Worm (Caenorhabditis elegans) whole organism, L3 larva: ENCODE measurements around the gene glb-6.

Source experiments
- R02D3.7 ChIP-seq: fragments of 150-350 bp; optimal IDR thresholded peaks from 2 replicates; lab custom pipeline; 2014; ENCODE audit warnings: missing biosample characterization, missing genetic modification characterization
- ama-1 ChIP-seq: fragments of 150-350 bp; optimal IDR thresholded peaks from 2 replicates; lab custom pipeline; 2018
- ceh-16 ChIP-seq: sonication (generic microtip); optimal IDR thresholded peaks from 2 replicates; lab custom pipeline; 2017; ENCODE audit warnings: missing biosample characterization, missing genetic modification characterization
- ceh-82 ChIP-seq: fragments of 150-350 bp; optimal IDR thresholded peaks from 2 replicates; lab custom pipeline; 2014; ENCODE audit warnings: missing biosample characterization, missing genetic modification characterization
- ceh-9 ChIP-seq: sonication (generic microtip); optimal IDR thresholded peaks from 2 replicates; lab custom pipeline; 2018; ENCODE audit warnings: missing biosample characterization, missing genetic modification characterization
- daf-12 ChIP-seq: fragments of 150-350 bp; optimal IDR thresholded peaks from 2 replicates; lab custom pipeline; 2014; ENCODE audit warnings: missing biosample characterization, missing genetic modification reagents, missing genetic modification characterization
- egl-5 ChIP-seq: fragments of 150-350 bp; optimal IDR thresholded peaks from 2 replicates; lab custom pipeline; 2017; ENCODE audit warnings: missing biosample characterization, missing genetic modification reagents, missing genetic modification characterization, inconsistent platforms
- elt-1 ChIP-seq: fragments of 150-350 bp; optimal IDR thresholded peaks from 2 replicates; lab custom pipeline; 2014; ENCODE audit warnings: missing biosample characterization, missing genetic modification characterization
- eor-1 ChIP-seq, 2 experiments: fragments of 150-350 bp; optimal IDR thresholded peaks; 2 replicates each; lab custom pipeline; 2014 to 2018; ENCODE audit warnings: missing biosample characterization in 2 of 2, missing genetic modification characterization in 2 of 2
- fkh-2 ChIP-seq: fragments of 150-350 bp; optimal IDR thresholded peaks from 2 replicates; lab custom pipeline; 2014; ENCODE audit warnings: missing biosample characterization, missing genetic modification reagents, missing genetic modification characterization
- fos-1 ChIP-seq: fragments of 150-350 bp; optimal IDR thresholded peaks from 2 replicates; lab custom pipeline; 2014; ENCODE audit warnings: missing biosample characterization, missing genetic modification characterization
- hmg-11 ChIP-seq: sonication (generic microtip); optimal IDR thresholded peaks from 2 replicates; lab custom pipeline; 2016; ENCODE audit warnings: missing genetic modification characterization, missing compliant biosample characterization
- lin-15B ChIP-seq: fragments of 150-350 bp; optimal IDR thresholded peaks from 2 replicates; lab custom pipeline; 2014; ENCODE audit warnings: missing biosample characterization, missing genetic modification characterization
- lin-39 ChIP-seq: fragments of 150-350 bp; optimal IDR thresholded peaks from 2 replicates; lab custom pipeline; 2018; ENCODE audit warnings: missing biosample characterization, missing genetic modification reagents, missing genetic modification characterization
- mdl-1 ChIP-seq: fragments of 150-350 bp; optimal IDR thresholded peaks from 2 replicates; lab custom pipeline; 2014; ENCODE audit warnings: missing biosample characterization, missing genetic modification characterization
- mml-1 ChIP-seq: fragments of 150-350 bp; sonication (generic microtip); optimal IDR thresholded peaks from 3 replicates; lab custom pipeline; 2014; ENCODE audit warnings: missing biosample characterization, missing genetic modification characterization
- nfya-1 ChIP-seq: sonication (generic microtip); optimal IDR thresholded peaks from 2 replicates; lab custom pipeline; 2017; ENCODE audit warnings: missing genetic modification characterization, mild to moderate bottlenecking, missing compliant biosample characterization, antibody characterized with exemption, moderate library complexity; ENCODE audit not compliant: insufficient read depth
- nhr-11 ChIP-seq: fragments of 150-350 bp; optimal IDR thresholded peaks from 2 replicates; lab custom pipeline; 2014; ENCODE audit warnings: missing biosample characterization, missing genetic modification characterization
- nhr-12 ChIP-seq: fragments of 150-350 bp; optimal IDR thresholded peaks from 2 replicates; lab custom pipeline; 2014; ENCODE audit warnings: missing biosample characterization, missing genetic modification characterization
- nhr-23 ChIP-seq: fragments of 150-350 bp; optimal IDR thresholded peaks from 2 replicates; lab custom pipeline; 2014; ENCODE audit warnings: missing biosample characterization, missing genetic modification reagents, missing genetic modification characterization
- nhr-237 ChIP-seq: fragments of 150-350 bp; optimal IDR thresholded peaks from 2 replicates; lab custom pipeline; 2014; ENCODE audit warnings: missing biosample characterization, missing genetic modification characterization
- nhr-25 ChIP-seq: sonication (generic microtip); optimal IDR thresholded peaks from 2 replicates; lab custom pipeline; 2017; ENCODE audit warnings: missing biosample characterization, missing genetic modification characterization
- nhr-28 ChIP-seq: fragments of 150-350 bp; optimal IDR thresholded peaks from 2 replicates; lab custom pipeline; 2014; ENCODE audit warnings: missing biosample characterization, missing genetic modification characterization
- nhr-43 ChIP-seq: sonication (generic microtip); optimal IDR thresholded peaks from 2 replicates; lab custom pipeline; 2016; ENCODE audit warnings: mild to moderate bottlenecking, missing genetic modification characterization, missing compliant biosample characterization; ENCODE audit not compliant: poor library complexity, severe bottlenecking
- nhr-67 ChIP-seq: fragments of 150-350 bp; optimal IDR thresholded peaks from 2 replicates; lab custom pipeline; 2014; ENCODE audit warnings: missing biosample characterization, missing genetic modification characterization
- pha-4 ChIP-seq: fragments of 150-350 bp; optimal IDR thresholded peaks from 2 replicates; lab custom pipeline; 2014; ENCODE audit warnings: missing biosample characterization, missing genetic modification reagents, missing genetic modification characterization
- pqm-1 ChIP-seq: fragments of 150-350 bp; optimal IDR thresholded peaks from 2 replicates; lab custom pipeline; 2017; ENCODE audit warnings: missing biosample characterization, missing genetic modification characterization, inconsistent platforms
- sea-2 ChIP-seq: fragments of 150-350 bp; sonication (generic microtip); optimal IDR thresholded peaks from 4 replicates; lab custom pipeline; 2014; ENCODE audit warnings: missing biosample characterization, missing genetic modification reagents, missing genetic modification characterization
- skn-1 ChIP-seq: fragments of 150-350 bp; optimal IDR thresholded peaks from 2 replicates; lab custom pipeline; 2014; ENCODE audit warnings: missing biosample characterization, missing genetic modification characterization
- snpc-4 ChIP-seq: fragments of 150-350 bp; optimal IDR thresholded peaks from 2 replicates; lab custom pipeline; 2014; ENCODE audit warnings: missing biosample characterization, missing genetic modification characterization
- tbx-2 ChIP-seq: sonication (generic microtip); optimal IDR thresholded peaks from 2 replicates; lab custom pipeline; 2016; ENCODE audit warnings: mild to moderate bottlenecking, missing genetic modification characterization, missing compliant biosample characterization
- unc-39 ChIP-seq: sonication (generic microtip); optimal IDR thresholded peaks from 4 replicates; lab custom pipeline; 2017; ENCODE audit warnings: missing biosample characterization, missing genetic modification characterization
- unc-62 ChIP-seq: fragments of 150-350 bp; sonication (generic microtip); optimal IDR thresholded peaks from 4 replicates; lab custom pipeline; 2014; ENCODE audit warnings: missing biosample characterization, missing genetic modification reagents, missing genetic modification characterization
- ztf-4 ChIP-seq: fragments of 150-350 bp; optimal IDR thresholded peaks from 2 replicates; lab custom pipeline; 2014; ENCODE audit warnings: missing biosample characterization, missing genetic modification characterization

glb-6 gene

DNA sequence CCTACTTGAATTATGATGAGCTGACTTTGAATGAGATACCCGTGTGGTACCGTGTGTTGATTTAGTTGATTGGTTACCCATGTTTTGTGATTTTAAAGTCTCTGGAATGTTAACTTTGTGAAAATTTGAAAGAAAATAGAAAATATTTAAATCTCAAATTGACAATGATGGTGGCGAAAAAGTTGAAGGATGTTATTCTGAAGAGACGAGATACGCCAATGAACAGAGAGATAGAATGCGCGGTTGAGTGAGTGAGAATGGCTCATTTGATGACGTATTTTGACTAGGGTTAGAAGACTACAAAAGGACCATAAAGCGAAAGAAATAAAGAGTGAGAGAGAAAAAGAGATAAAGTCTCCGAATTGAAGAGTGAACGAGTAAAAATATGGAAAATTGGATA, at the start of gene glb-6:
Gene glb-6, minus strand, starts transcription at position 101 of the 400 bp plus-strand sequence.
- TF ChIP-seq fkh-2 (tag; lab: Kevin White, UChicago) (no peak), egl-5 (tag; lab: Kevin White, UChicago) (no peak), tbx-2 (tag; lab: Kevin White, UChicago) (no peak), ceh-9 (no peak), fos-1 (tag; lab: Kevin White, UChicago) (no peak), ztf-4 (tag; lab: Kevin White, UChicago) (no peak), R02D3.7 (no peak), skn-1 (no peak)

DNA sequence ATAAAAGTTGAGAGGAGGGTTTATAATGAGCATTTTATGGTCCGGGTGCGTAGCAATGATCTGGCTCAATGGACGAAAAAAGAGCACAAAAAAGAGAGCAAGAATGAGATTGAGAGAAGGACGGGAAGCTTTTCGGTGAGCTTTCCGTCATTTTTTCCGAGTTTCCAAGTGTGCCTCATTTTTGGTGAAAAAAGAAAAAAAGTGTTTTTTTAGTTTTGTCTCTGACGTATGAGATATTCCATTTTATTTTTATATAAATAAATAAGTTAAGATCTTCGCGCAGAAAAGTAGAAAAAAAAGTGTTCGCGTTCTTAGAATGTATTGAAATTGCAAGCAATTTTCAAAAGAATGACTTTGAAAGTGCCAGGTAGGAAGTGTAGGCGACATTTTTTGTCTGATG, 49.7 kb upstream of the glb-6 start, which contains the start of gene memb-2:
Gene memb-2, minus strand, starts transcription at position 101 of the 400 bp plus-strand sequence.
- TF ChIP-seq mml-1 (no peak), ceh-9 (no peak), fos-1 (tag; lab: Kevin White, UChicago) (no peak), nhr-23 (tag; lab: Kevin White, UChicago) (no peak), egl-5 (tag; lab: Kevin White, UChicago) (peak; percentile 21), ama-1 (lab: Kevin White, UChicago) (no peak)

DNA sequence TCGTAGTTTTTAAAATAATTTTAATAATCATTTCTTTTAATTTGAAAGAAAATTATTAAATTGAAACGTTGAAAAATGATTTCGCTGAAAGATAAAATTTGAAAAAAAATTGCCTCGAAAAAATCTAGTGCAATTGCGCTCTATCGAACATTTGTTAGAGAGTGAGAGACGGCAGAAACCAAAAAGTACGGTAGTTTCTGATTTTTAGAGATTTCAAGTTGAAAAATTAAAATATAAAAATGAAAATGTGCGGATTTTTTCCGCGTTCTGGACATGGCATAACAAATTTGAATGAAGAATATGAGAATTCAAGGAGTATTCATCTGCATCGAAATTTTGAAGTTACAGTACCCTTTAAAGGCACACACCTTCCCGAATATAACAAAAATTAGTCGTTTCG, 49.0 kb upstream of the glb-6 start:
- no peak for TF ChIP-seq hmg-11 (tag; lab: Kevin White, UChicago)
- no peak for TF ChIP-seq pqm-1 (tag; lab: Kevin White, UChicago)
- no peak for TF ChIP-seq lin-39
- TF ChIP-seq pha-4 (tag; lab: Kevin White, UChicago), result peak; percentile 39
- TF ChIP-seq nhr-67, result no peak
- TF ChIP-seq sea-2, result no peak
- no peak for TF ChIP-seq daf-12
- TF ChIP-seq nfya-1 (tag; lab: Kevin White, UChicago), result peak; percentile 27
- no peak for TF ChIP-seq snpc-4 (tag; lab: Kevin White, UChicago)
- TF ChIP-seq elt-1 (tag; lab: Kevin White, UChicago), result no peak

DNA sequence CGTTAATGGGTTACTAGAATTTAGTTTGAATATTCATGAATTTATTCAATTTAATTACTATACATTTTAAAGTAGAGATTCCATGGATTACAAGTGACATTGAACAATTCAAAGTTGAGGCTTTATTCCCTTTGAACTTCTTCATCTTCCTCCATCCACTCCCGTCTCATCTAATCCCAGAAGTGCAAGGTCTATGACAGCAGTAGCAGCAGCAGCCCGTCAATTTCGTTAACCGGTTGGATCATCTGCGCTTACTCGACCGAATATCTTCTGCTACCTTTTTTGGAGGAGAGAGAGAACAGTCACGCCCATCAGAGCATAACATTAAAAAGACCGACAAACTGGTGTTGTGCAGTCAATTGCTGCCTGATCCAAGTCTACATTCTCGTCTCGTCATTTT, 47.0 kb upstream of the glb-6 start, which contains the start of gene M03E7.2:
Gene M03E7.2, plus strand, starts transcription at position 301 of the 400 bp plus-strand sequence.
- no peak for TF ChIP-seq nhr-23 (tag; lab: Kevin White, UChicago)
- TF ChIP-seq unc-39, result no peak
- no peak for TF ChIP-seq mml-1
- no peak for TF ChIP-seq ama-1 (lab: Kevin White, UChicago)
- TF ChIP-seq nhr-28 (tag; lab: Kevin White, UChicago), result no peak
- TF ChIP-seq egl-5 (tag; lab: Kevin White, UChicago), result no peak
- TF ChIP-seq nhr-11 (tag; lab: Kevin White, UChicago), result no peak
- TF ChIP-seq mdl-1, result no peak
- no peak for TF ChIP-seq R02D3.7
- TF ChIP-seq lin-15B (tag; lab: Kevin White, UChicago), result no peak
- no peak for TF ChIP-seq nhr-237
- no peak for TF ChIP-seq hmg-11 (tag; lab: Kevin White, UChicago)
- TF ChIP-seq elt-1 (tag; lab: Kevin White, UChicago), result no peak
- no peak for TF ChIP-seq nhr-12 (tag; lab: Kevin White, UChicago)

DNA sequence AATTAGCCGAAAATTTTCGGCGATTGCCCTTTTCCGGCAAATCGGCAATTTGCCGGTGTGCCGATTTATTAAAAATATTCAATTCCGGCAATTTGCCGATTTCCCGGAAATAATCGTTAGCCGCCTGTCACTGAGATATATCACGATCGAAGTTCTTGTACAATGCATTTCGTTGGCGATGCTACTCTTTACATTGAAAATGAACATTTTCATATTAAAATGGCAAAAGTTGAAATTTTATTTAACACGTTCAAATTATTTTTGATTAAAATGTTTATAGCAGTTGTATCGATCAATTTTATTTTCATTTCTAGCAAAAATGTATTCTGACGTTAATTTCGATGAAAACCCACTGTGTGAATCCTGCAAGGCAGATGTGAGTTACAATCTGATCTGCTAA, 44.4 kb upstream of the glb-6 start, which contains the start of gene M03E7.3:
Gene M03E7.3, plus strand, starts transcription at position 301 of the 400 bp plus-strand sequence.
- TF ChIP-seq daf-12 (no peak), ceh-16 (tag; lab: Kevin White, UChicago) (no peak), elt-1 (tag; lab: Kevin White, UChicago) (no peak), fkh-2 (tag; lab: Kevin White, UChicago) (no peak), nhr-25 (tag; lab: Kevin White, UChicago) (no peak), mdl-1 (no peak), nhr-12 (tag; lab: Kevin White, UChicago) (no peak), R02D3.7 (no peak), eor-1 (tag; optimal IDR thresholded peaks at IDR 0.05; lab: Kevin White, UChicago) (no peak), nhr-43 (tag; lab: Kevin White, UChicago) (no peak), unc-62 (no peak), ceh-82 (tag; lab: Kevin White, UChicago) (no peak), unc-39 (no peak), nhr-23 (tag; lab: Kevin White, UChicago) (no peak), tbx-2 (tag; lab: Kevin White, UChicago) (no peak), lin-15B (tag; lab: Kevin White, UChicago) (no peak), nfya-1 (tag; lab: Kevin White, UChicago) (no peak), lin-39 (no peak)
- TF ChIP-seq, all 47 proteins: peak for 0
